Worm (Caenorhabditis elegans) whole organism, L4 larva: Measurements from ENCODE around the gene sre-21.

Source experiments
- mdl-1 ChIP-seq, 2 experiments: fragments of 150-350 bp in 1 of 2; sonication (generic microtip) in 1 of 2; optimal IDR thresholded peaks; 2 replicates each; lab custom pipeline; 2014 to 2017; ENCODE audit warnings: missing biosample characterization in 2 of 2, missing genetic modification characterization in 2 of 2
- nhr-76 ChIP-seq: fragments of 150-350 bp; optimal IDR thresholded peaks from 2 replicates; lab custom pipeline; 2014; ENCODE audit warnings: missing biosample characterization, missing genetic modification characterization
- ztf-7 ChIP-seq: fragments of 150-350 bp; optimal IDR thresholded peaks from 2 replicates; lab custom pipeline; 2014; ENCODE audit warnings: missing biosample characterization, missing genetic modification characterization

DNA sequence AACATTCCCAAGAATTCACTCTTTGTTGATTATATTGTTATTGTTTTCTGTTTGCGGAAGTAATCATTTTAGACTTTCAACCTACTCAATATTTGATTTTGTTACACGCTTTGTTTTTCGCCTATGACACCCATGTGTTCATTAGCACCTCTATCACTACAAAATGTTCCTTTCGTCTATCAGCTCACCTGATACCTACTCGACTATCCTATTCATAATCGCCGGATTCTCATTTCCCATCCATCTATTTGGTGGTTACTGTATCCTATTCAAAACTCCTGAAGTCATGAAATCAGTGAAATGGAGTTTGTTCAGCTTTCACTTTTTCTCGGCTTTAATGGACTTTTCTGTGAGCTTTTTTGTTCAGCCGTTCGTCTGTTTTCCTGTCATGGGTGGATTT lies 32.3 kb upstream of the sre-21 start, which contains the start of gene srh-291:
- no peak for TF ChIP-seq nhr-76 (tag; lab: Kevin White, UChicago)
- no peak for TF ChIP-seq mdl-1 (tag; optimal IDR thresholded peaks at IDR 0.05; lab: Kevin White, UChicago)
- no peak for TF ChIP-seq ztf-7 (tag; lab: Kevin White, UChicago)
